Fruit fly (Drosophila melanogaster) whole organism, wandering third instar larva: Measurements from ENCODE around the gene CG15011.
A peak's percentile ranks its signal among the peaks of the same experiment; 100 is the strongest.

Source experiments
- Dfd ChIP-seq: fragments of >200 bp; optimal IDR thresholded peaks from 2 replicates; lab custom pipeline; 2017; ENCODE audit warnings: missing biosample characterization, missing genetic modification characterization
- Mio ChIP-seq: sonication (Bioruptor generic); optimal IDR thresholded peaks from 2 replicates; lab custom pipeline; 2016; ENCODE audit warnings: missing biosample characterization, missing genetic modification characterization
- Myc ChIP-seq: fragments of >200 bp; optimal IDR thresholded peaks from 2 replicates; lab custom pipeline; 2017
- OdsH ChIP-seq: fragments of 200-800 bp; sonication (Bioruptor generic); optimal IDR thresholded peaks from 2 replicates; lab custom pipeline; 2016; ENCODE audit warnings: missing biosample characterization, mild to moderate bottlenecking, missing genetic modification characterization
- ey ChIP-seq: fragments of 200-800 bp; sonication (Bioruptor generic); optimal IDR thresholded peaks from 2 replicates; lab custom pipeline; 2016; ENCODE audit warnings: missing biosample characterization, missing genetic modification characterization
- fru ChIP-seq: fragments of 200-800 bp; sonication (Bioruptor generic); optimal IDR thresholded peaks from 3 replicates; lab custom pipeline; 2016; ENCODE audit warnings: missing biosample characterization, mild to moderate bottlenecking, missing genetic modification characterization
- sv ChIP-seq: fragments of 200-800 bp; sonication (Bioruptor generic); optimal IDR thresholded peaks from 3 replicates; lab custom pipeline; 2016; ENCODE audit warnings: missing biosample characterization, missing genetic modification characterization

DNA sequence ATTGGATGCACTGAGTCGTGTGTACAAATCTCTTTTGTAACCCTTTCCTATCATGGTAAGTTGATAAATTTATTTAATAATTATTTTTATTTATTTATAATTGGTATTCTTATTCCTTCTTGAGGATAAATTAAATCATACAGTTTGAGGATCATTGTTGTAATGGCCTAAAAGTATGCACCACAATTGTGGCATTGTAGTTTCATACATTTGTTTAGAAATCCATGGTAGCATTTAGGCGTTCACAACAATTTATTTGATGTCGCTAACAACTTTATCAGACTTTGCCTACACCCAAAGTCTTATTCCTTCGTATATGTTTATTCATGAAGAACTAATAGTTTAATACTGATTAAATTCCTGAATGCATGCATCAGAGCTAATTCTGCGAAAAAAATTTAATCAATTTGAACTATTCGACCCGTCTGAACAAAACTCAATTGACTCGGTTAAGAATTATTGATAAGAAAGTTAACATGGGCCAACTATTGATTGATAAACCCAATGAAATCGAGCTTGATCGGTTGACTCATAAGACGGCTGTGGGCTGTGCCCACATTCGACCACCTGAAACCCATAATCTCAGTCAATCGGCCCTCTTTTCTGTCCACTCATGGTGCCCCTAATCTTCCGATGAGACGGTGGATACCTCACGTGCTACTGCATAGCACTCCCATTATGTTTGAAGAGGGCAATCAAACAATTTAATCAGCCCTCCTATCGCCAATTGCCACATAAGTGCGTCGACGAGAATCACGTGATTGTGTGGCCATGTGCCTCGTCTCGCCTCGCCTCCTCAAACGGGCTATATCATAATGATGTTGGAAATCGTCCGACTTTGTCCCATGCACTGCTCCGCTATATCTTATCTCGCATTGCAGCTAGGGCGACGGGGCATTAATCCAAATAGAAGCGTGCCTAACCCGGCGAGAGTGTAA, 39.4 kb downstream of the CG15011 start:
- TF ChIP-seq sv (GFP tag; lab: Kevin White, UChicago) (no peak), Myc (peak; percentile 95), Dfd (GFP tag; lab: Kevin White, UChicago) (no peak), Mio (no peak), fru (GFP tag; lab: Kevin White, UChicago) (no peak), OdsH (GFP tag; lab: Kevin White, UChicago) (no peak), ey (GFP tag; lab: Kevin White, UChicago) (no peak)
